Worm (Caenorhabditis elegans) whole organism, young adult: ENCODE data around the gene emb-30.

ENCODE experiments used
- B0019.2 ChIP-seq: fragments of 200-800 bp; sonication (Bioruptor generic); conservative IDR thresholded peaks from 2 replicates; pipeline ENCODE4 v1.3.6; 2022; ENCODE audit warnings: missing genetic modification reagents, missing genetic modification characterization, missing compliant biosample characterization
- B0261.1 ChIP-seq: sonication (generic microtip); optimal IDR thresholded peaks from 2 replicates; lab custom pipeline; 2016; ENCODE audit warnings: mild to moderate bottlenecking, missing genetic modification characterization, moderate library complexity, missing compliant biosample characterization
- B0336.3 ChIP-seq: fragments of 200-800 bp; sonication (Bioruptor generic); IDR thresholded peaks from 2 replicates; pipeline ENCODE4 v1.3.6; 2022; ENCODE audit warnings: missing genetic modification characterization, missing compliant biosample characterization
- F33H1.4 ChIP-seq: fragments of 200-800 bp; sonication (Bioruptor generic); IDR thresholded peaks from 2 replicates; pipeline ENCODE4 v1.3.6; 2022; ENCODE audit warnings: missing genetic modification reagents, missing genetic modification characterization, missing compliant biosample characterization
- F37B4.10 ChIP-seq: fragments of 200-800 bp; sonication (Bioruptor generic); IDR thresholded peaks from 2 replicates; pipeline ENCODE4 v1.3.6; 2022; ENCODE audit warnings: missing genetic modification characterization, missing compliant biosample characterization
- ZK185.1 ChIP-seq: sonication (generic microtip); optimal IDR thresholded peaks from 2 replicates; lab custom pipeline; 2016; ENCODE audit warnings: mild to moderate bottlenecking, missing genetic modification characterization, missing compliant biosample characterization; ENCODE audit not compliant: poor library complexity, severe bottlenecking
- attf-3 ChIP-seq: fragments of 200-800 bp; sonication (Bioruptor generic); conservative IDR thresholded peaks from 2 replicates; pipeline ENCODE4 v1.3.6; 2022; ENCODE audit warnings: missing genetic modification reagents, missing genetic modification characterization, missing compliant biosample characterization
- attf-5 ChIP-seq: fragments of 200-800 bp; sonication (Bioruptor generic); optimal IDR thresholded peaks from 2 replicates; lab custom pipeline; 2018; ENCODE audit warnings: mild to moderate bottlenecking, missing genetic modification characterization, missing compliant biosample characterization
- bed-2 ChIP-seq: fragments of 200-800 bp; sonication (Bioruptor generic); IDR thresholded peaks from 2 replicates; pipeline ENCODE4 v1.3.6; 2022; ENCODE audit warnings: missing genetic modification reagents, missing genetic modification characterization, missing compliant biosample characterization
- ceh-40 ChIP-seq: fragments of 200-800 bp; sonication (Bioruptor generic); IDR thresholded peaks from 2 replicates; pipeline ENCODE4 v1.3.6; 2022; ENCODE audit warnings: missing genetic modification characterization, missing compliant biosample characterization
- chd-7 ChIP-seq: sonication (generic microtip); optimal IDR thresholded peaks from 2 replicates; lab custom pipeline; 2016; ENCODE audit warnings: mild to moderate bottlenecking, missing genetic modification characterization, moderate library complexity, missing compliant biosample characterization
- dox-1 ChIP-seq: fragments of 200-800 bp; sonication (Bioruptor generic); IDR thresholded peaks from 2 replicates; pipeline ENCODE4 v1.3.6; 2022; ENCODE audit warnings: missing genetic modification reagents, missing genetic modification characterization, missing compliant biosample characterization
- ets-4 ChIP-seq: fragments of 200-800 bp; sonication (Bioruptor generic); optimal IDR thresholded peaks from 2 replicates; lab custom pipeline; 2018; ENCODE audit warnings: mild to moderate bottlenecking, missing genetic modification characterization, missing compliant biosample characterization
- lin-54 ChIP-seq: fragments of 200-800 bp; sonication (Bioruptor generic); optimal IDR thresholded peaks from 2 replicates; lab custom pipeline; 2018; ENCODE audit warnings: mild to moderate bottlenecking, missing genetic modification characterization, missing compliant biosample characterization
- lsy-27 ChIP-seq: sonication (generic microtip); optimal IDR thresholded peaks from 2 replicates; lab custom pipeline; 2017; ENCODE audit warnings: missing genetic modification characterization, mild to moderate bottlenecking, missing compliant biosample characterization, antibody characterized with exemption, missing genotype, borderline replicate concordance; ENCODE audit not compliant: insufficient read depth
- madf-3 ChIP-seq: fragments of 200-800 bp; sonication (Bioruptor generic); IDR thresholded peaks from 2 replicates; pipeline ENCODE4 v1.3.6; 2022; ENCODE audit warnings: missing genetic modification reagents, missing genetic modification characterization, missing compliant biosample characterization
- madf-8 ChIP-seq: fragments of 200-800 bp; sonication (Bioruptor generic); conservative IDR thresholded peaks from 2 replicates; pipeline ENCODE4 v1.3.6; 2022; ENCODE audit warnings: missing genetic modification reagents, missing genetic modification characterization, missing compliant biosample characterization
- mel-28 ChIP-seq: sonication (generic microtip); optimal IDR thresholded peaks from 2 replicates; lab custom pipeline; 2016; ENCODE audit warnings: borderline replicate concordance, mild to moderate bottlenecking, missing genetic modification characterization, missing compliant biosample characterization
- mes-4 ChIP-seq: sonication (generic microtip); optimal IDR thresholded peaks from 2 replicates; lab custom pipeline; 2016; ENCODE audit warnings: missing genotype, missing genetic modification characterization, missing compliant biosample characterization
- nfyb-1 ChIP-seq: fragments of 200-800 bp; sonication (Bioruptor generic); IDR thresholded peaks from 2 replicates; pipeline ENCODE4 v1.3.6; 2022; ENCODE audit warnings: missing genetic modification reagents, missing genetic modification characterization, missing compliant biosample characterization
- nhr-80 ChIP-seq: sonication (generic microtip); optimal IDR thresholded peaks from 2 replicates; lab custom pipeline; 2016; ENCODE audit warnings: missing genetic modification characterization, missing compliant biosample characterization
- pbrm-1 ChIP-seq: fragments of 200-800 bp; sonication (Bioruptor generic); IDR thresholded peaks from 2 replicates; pipeline ENCODE4 v1.3.6; 2022; ENCODE audit warnings: missing genetic modification reagents, missing genetic modification characterization, missing compliant biosample characterization
- sea-2 ChIP-seq: fragments of 200-800 bp; sonication (Bioruptor generic); IDR thresholded peaks from 2 replicates; pipeline ENCODE4 v1.3.6; 2022; ENCODE audit warnings: missing genetic modification characterization, missing compliant biosample characterization
- snpc-1.3 ChIP-seq: sonication (generic microtip); optimal IDR thresholded peaks from 2 replicates; lab custom pipeline; 2017; ENCODE audit warnings: missing genetic modification characterization, mild to moderate bottlenecking, missing compliant biosample characterization, antibody characterized with exemption, moderate library complexity, missing genotype, missing genetic modification reagents; ENCODE audit not compliant: insufficient read depth
- snpc-3.4 ChIP-seq: sonication (generic microtip); optimal IDR thresholded peaks from 2 replicates; lab custom pipeline; 2017; ENCODE audit warnings: missing genetic modification characterization, mild to moderate bottlenecking, missing compliant biosample characterization, antibody characterized with exemption, moderate library complexity, missing genotype, missing genetic modification reagents
- snpc-4 ChIP-seq, 5 experiments: fragments of 150-350 bp in 1 of 5; sonication (generic microtip) in 4 of 5; optimal IDR thresholded peaks; 2 replicates each; lab custom pipeline; 2014 to 2018; ENCODE audit warnings: missing genetic modification characterization in 5 of 5, missing biosample characterization in 3 of 5, antibody characterized with exemption in 2 of 5, mild to moderate bottlenecking in 2 of 5, missing compliant biosample characterization in 2 of 5, missing genotype in 2 of 5, moderate library complexity in 2 of 5, missing genetic modification reagents in 1 of 5
- somi-1 ChIP-seq: fragments of 200-800 bp; sonication (Bioruptor generic); optimal IDR thresholded peaks from 2 replicates; lab custom pipeline; 2018; ENCODE audit warnings: mild to moderate bottlenecking, missing genetic modification characterization, missing compliant biosample characterization
- ztf-18 ChIP-seq: sonication (generic microtip); optimal IDR thresholded peaks from 2 replicates; lab custom pipeline; 2016; ENCODE audit warnings: missing genotype, mild to moderate bottlenecking, missing genetic modification characterization, missing compliant biosample characterization
- ztf-28 ChIP-seq: fragments of 200-800 bp; sonication (Bioruptor generic); IDR thresholded peaks from 2 replicates; pipeline ENCODE4 v1.3.6; 2022; ENCODE audit warnings: missing genetic modification reagents, missing genetic modification characterization, missing compliant biosample characterization

emb-30 gene

DNA sequence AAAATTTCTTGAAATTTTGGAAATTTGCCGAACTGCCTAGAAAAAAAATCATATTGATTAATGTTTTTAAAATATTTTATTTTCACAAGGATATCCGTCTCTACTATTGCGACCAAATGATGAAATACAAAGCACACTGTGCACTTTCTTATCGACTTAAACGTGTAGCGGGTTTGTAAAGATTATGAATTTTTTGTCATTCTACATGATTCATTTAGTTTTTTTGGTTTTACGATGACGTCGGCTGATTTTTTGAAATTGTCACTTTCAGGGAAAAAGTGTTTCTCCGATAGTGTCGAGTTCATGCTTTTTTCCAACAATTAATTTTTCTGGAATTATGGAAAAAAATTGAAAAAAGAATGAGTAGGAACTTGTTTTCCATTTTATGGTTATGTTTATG lies 35.3 kb upstream of the emb-30 start:
- TF ChIP-seq snpc-3.4 (tag; lab: Kevin White, UChicago) (no peak), snpc-1.3 (tag; lab: Kevin White, UChicago) (no peak), nhr-80 (tag; lab: Kevin White, UChicago) (peak; percentile 53), ZK185.1 (no peak)

- TF ChIP-seq nfyb-1 (GFP tag; lab: Robert Waterston, UW) (0 out of 2 replicates have a peak, but pooled peaks have one; percentile 24), attf-5 (GFP tag; lab: Kevin White, UChicago) (peak; percentile 34), ceh-40 (GFP tag; lab: Robert Waterston, UW) (no peak), dox-1 (GFP tag; lab: Robert Waterston, UW) (0 out of 2 replicates have a peak, but pooled peaks have one; percentile 40), ets-4 (GFP tag; lab: Kevin White, UChicago) (peak; percentile 30), ztf-28 (GFP tag; lab: Robert Waterston, UW) (no peak), nhr-80 (tag; lab: Kevin White, UChicago) (peak; percentile 96)
These were observed 33.2 kb upstream of the emb-30 start for ce11 chrIII:9474501-9474900.

ce11 chrIII:9472464-9472863 lies 31.2 kb upstream of the emb-30 start:
- TF ChIP-seq attf-3 (GFP tag; lab: Robert Waterston, UW), result no peak
- no peak for TF ChIP-seq F33H1.4 (GFP tag; lab: Robert Waterston, UW)
- TF ChIP-seq chd-7 (tag; lab: Kevin White, UChicago), result no peak
- TF ChIP-seq nhr-80 (tag; lab: Kevin White, UChicago), result peak; percentile 76

DNA sequence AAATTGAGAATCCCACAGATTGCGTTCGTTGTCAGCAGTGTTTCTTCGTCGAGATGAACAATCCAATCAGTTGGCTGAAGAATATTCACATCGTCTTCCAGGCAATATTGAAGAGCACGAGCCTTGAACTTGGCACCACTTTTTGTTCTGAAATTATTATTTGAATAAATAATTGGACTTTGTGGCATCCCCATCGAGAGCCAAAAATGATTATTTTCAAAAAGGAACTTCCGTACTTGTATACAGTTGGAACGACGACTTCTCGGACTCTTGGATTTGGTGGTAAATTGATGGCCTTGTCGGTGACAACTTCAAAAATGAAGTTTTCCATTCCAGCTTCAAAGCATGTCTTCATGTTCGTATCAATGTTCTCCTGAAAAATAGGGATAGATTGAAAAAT lies 30.7 kb upstream of the emb-30 start:
- TF ChIP-seq sea-2 (GFP tag; lab: Robert Waterston, UW) (no peak), mel-28 (tag; lab: Kevin White, UChicago) (no peak), ztf-18 (no peak), somi-1 (GFP tag; lab: Kevin White, UChicago) (no peak), B0261.1 (tag; lab: Kevin White, UChicago) (no peak), mes-4 (tag; lab: Kevin White, UChicago) (no peak), B0019.2 (GFP tag; lab: Robert Waterston, UW) (no peak), B0336.3 (GFP tag; lab: Robert Waterston, UW) (no peak), lin-54 (GFP tag; lab: Kevin White, UChicago) (no peak), madf-3 (GFP tag; lab: Robert Waterston, UW) (no peak), bed-2 (GFP tag; lab: Robert Waterston, UW) (no peak), pbrm-1 (GFP tag; lab: Robert Waterston, UW) (no peak), snpc-4 (GFP tag; optimal IDR thresholded peaks at IDR 0.05; lab: Kevin White, UChicago) (no peak), snpc-4 (tag; optimal IDR thresholded peaks at IDR 0.05; lab: Kevin White, UChicago) (no peak), madf-8 (GFP tag; lab: Robert Waterston, UW) (no peak)

DNA sequence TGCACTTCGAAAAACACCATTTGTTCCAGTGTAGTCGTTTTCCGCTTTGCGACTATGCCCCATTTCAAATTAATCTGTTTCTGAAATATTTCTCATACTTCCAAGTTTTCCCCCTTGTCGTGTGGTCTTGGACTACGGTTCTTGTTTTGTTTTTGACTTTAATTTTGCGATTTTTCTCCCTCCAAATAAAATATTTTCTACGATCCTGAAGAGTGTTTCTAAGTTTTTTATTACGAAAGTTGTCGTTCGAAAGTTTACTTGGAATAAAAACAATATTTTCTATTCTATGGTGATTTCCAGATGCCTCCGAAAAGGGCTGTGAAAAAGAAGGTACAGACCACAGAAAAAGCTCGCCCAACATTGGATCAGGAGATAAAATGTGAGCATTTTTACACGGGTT lies 26.6 kb upstream of the emb-30 start, which contains the start of gene tag-342:
tag-342 (plus strand) TSS at position 301 of the 400 bp plus-strand sequence.
- TF ChIP-seq F37B4.10 (GFP tag; lab: Robert Waterston, UW), result no peak
- TF ChIP-seq lsy-27 (tag; lab: Kevin White, UChicago), result no peak
